Worm (Caenorhabditis elegans): ENCODE measurements around the gene aqp-8.

aqp-8 gene

ce11 chrX:4704877-4705276 is at the start of gene aqp-8:
TSS of gene aqp-8 (minus strand) at chrX:4704977.
- no peak for TF ChIP-seq ccch-3 (GFP tag; optimal IDR thresholded peaks at IDR 0.05)
- no peak for TF ChIP-seq egl-18 (GFP tag; IDR thresholded peaks at IDR 0.05)
- TF ChIP-seq egrh-3 (GFP tag; IDR thresholded peaks at IDR 0.05): no peak
- TF ChIP-seq T07F8.4 (tag; optimal IDR thresholded peaks at IDR 0.05): no peak
- no peak for TF ChIP-seq lin-35 (GFP tag; optimal IDR thresholded peaks at IDR 0.05)
- no peak for TF ChIP-seq cebp-2 (GFP tag; IDR thresholded peaks at IDR 0.05)
- no peak for TF ChIP-seq Y56A3A.18 (GFP tag; IDR thresholded peaks at IDR 0.05)
- TF ChIP-seq let-607 (tag; optimal IDR thresholded peaks at IDR 0.05): no peak

DNA sequence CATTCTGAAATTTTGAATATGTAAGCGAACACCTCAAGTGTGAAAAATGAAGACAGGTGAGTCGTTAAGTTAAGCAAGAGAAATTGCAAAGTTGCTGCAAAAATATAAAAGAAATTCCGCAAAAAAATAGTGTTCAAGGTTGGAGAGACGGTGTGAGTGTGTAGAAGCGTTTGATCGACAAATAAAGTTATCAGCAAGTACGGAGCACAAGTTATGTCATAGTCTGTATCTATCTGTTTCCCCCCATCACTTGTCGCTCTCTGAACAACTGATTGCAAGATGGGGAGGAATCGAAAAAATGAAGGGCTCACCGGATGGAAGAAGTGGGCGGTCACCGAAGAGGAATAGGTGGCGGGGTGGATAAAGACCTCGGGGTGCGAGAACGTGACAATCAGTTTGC is 44.3 kb upstream of the aqp-8 start, which contains the start of gene lon-2:
Gene lon-2 (minus strand): TSS at position 4 of the 400 bp plus-strand sequence.
- TF ChIP-seq nhr-80 (tag; optimal IDR thresholded peaks at IDR 0.05): peak; percentile 86
- no peak for TF ChIP-seq F22D6.2 (tag; optimal IDR thresholded peaks at IDR 0.05)

- peak; percentile 79 for TF ChIP-seq zfh-2 (GFP tag; conservative IDR thresholded peaks at IDR 0.05)
- peak; percentile 47; the same call in 1 of the 2 replicates for TF ChIP-seq dox-1 (GFP tag; IDR thresholded peaks at IDR 0.05)
- TF ChIP-seq Y67H2A.10 (GFP tag; conservative IDR thresholded peaks at IDR 0.05): no peak
- TF ChIP-seq ceh-100 (GFP tag; IDR thresholded peaks at IDR 0.05): no peak
- peak; percentile 55 for TF ChIP-seq nhr-80 (tag; optimal IDR thresholded peaks at IDR 0.05)
These were observed 39.3 kb upstream of the aqp-8 start for ce11 chrX:4744037-4744436.

DNA sequence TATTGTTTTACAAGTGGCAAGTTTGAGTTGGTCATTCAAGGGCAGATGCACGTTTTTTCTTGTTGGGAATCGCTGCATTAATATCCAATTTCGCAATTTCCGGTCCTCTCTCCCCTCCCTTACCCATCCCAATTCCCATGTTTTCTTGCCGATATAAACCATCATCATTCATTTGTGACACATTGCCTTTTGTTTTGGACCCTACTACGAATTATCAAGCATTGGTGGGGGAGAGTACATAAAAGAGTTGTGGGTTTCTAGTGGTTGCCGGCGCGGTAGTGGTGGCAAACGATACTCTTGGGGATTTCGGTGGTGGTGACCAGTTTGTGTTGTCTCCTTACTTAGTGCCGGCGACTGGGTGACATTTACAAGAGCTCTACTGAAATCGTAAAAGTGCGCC is 37.5 kb upstream of the aqp-8 start:
- TF ChIP-seq F22D6.2 (tag; optimal IDR thresholded peaks at IDR 0.05) (no peak), gei-17 (GFP tag; optimal IDR thresholded peaks at IDR 0.05) (no peak), let-526 (GFP tag; IDR thresholded peaks at IDR 0.05) (no peak), B0261.1 (tag; optimal IDR thresholded peaks at IDR 0.05) (no peak), unc-62 (GFP tag; optimal IDR thresholded peaks at IDR 0.05) (no peak), madf-3 (GFP tag; IDR thresholded peaks at IDR 0.05) (no peak), ceh-79 (tag; optimal IDR thresholded peaks at IDR 0.05) (no peak), K12H6.12 (tag; optimal IDR thresholded peaks at IDR 0.05) (no peak), rcor-1 (GFP tag; IDR thresholded peaks at IDR 0.05) (no peak), nhr-179 (tag; optimal IDR thresholded peaks at IDR 0.05) (no peak), aptf-3 (GFP tag; IDR thresholded peaks at IDR 0.05) (no peak)

DNA sequence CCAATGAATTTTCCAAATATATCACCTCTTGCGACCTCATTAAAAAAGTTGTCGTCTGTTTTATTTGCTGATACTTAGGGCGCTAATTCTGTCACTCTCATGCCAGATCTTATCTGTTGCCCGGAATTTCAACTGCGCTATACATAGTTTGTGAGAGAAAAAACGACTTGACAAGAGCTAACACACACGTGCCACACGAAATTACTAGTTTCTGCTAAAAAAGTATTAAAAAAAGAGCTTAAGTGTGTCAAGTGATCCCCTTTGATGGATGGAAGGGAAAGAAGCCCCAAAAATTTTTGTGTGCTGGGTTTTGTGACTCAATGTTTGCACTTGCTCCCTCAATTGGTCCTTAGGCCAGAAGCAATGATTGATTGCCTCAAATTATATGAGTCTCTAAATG is 35.9 kb upstream of the aqp-8 start:
- TF ChIP-seq hmg-1.2 (GFP tag; IDR thresholded peaks at IDR 0.05) (no peak), egrh-3 (GFP tag; IDR thresholded peaks at IDR 0.05) (no peak), dox-1 (GFP tag; IDR thresholded peaks at IDR 0.05) (no peak), C17E4.6 (GFP tag; IDR thresholded peaks at IDR 0.05) (no peak), attf-6 (GFP tag; IDR thresholded peaks at IDR 0.05) (no peak), nhr-27 (tag; optimal IDR thresholded peaks at IDR 0.05) (no peak), unc-130 (GFP tag; optimal IDR thresholded peaks at IDR 0.05) (no peak), rcor-1 (GFP tag; IDR thresholded peaks at IDR 0.05) (no peak), egl-18 (GFP tag; IDR thresholded peaks at IDR 0.05) (no peak), nfya-1 (tag; optimal IDR thresholded peaks at IDR 0.05; ENCODE audit: borderline replicate concordance, insufficient read depth) (no peak), nhr-90 (tag; optimal IDR thresholded peaks at IDR 0.05) (no peak), hmg-20 (GFP tag; IDR thresholded peaks at IDR 0.05) (no peak), tbp1 (GFP tag; optimal IDR thresholded peaks at IDR 0.05) (no peak), B0019.2 (GFP tag; conservative IDR thresholded peaks at IDR 0.05) (no peak), sdz-38 (tag; optimal IDR thresholded peaks at IDR 0.05) (no peak), lir-1 (GFP tag; conservative IDR thresholded peaks at IDR 0.05) (no peak), bed-2 (GFP tag; IDR thresholded peaks at IDR 0.05) (no peak), snpc-1.3 (tag; optimal IDR thresholded peaks at IDR 0.05; ENCODE audit: insufficient read depth) (no peak), sea-2 (GFP tag; IDR thresholded peaks at IDR 0.05) (no peak), F49E8.2 (tag; optimal IDR thresholded peaks at IDR 0.05; ENCODE audit: insufficient read depth) (no peak)
